Worm (Caenorhabditis elegans) whole organism, L3 larva: Measurements from ENCODE around the gene C30G7.5.

ENCODE experiments used
- elt-3 ChIP-seq, 3 experiments: fragments of 150-350 bp in 1 of 3; sonication (generic microtip) in 2 of 3; optimal IDR thresholded peaks; 2 replicates in 2 of 3; 4 replicates in 1 of 3; lab custom pipeline; 2014 to 2017; ENCODE audit warnings: missing biosample characterization in 3 of 3, missing genetic modification characterization in 3 of 3
- mdl-1 ChIP-seq: fragments of 150-350 bp; optimal IDR thresholded peaks from 2 replicates; lab custom pipeline; 2014; ENCODE audit warnings: missing biosample characterization, missing genetic modification characterization
- pha-4 ChIP-seq: fragments of 150-350 bp; optimal IDR thresholded peaks from 2 replicates; lab custom pipeline; 2014; ENCODE audit warnings: missing biosample characterization, missing genetic modification reagents, missing genetic modification characterization
- snpc-4 ChIP-seq: fragments of 150-350 bp; optimal IDR thresholded peaks from 2 replicates; lab custom pipeline; 2014; ENCODE audit warnings: missing biosample characterization, missing genetic modification characterization

ce11 chrV:14943774-14944173 is 10.8 kb downstream of the C30G7.5 start:
- TF ChIP-seq snpc-4 = no peak
- no peak for TF ChIP-seq mdl-1
- no peak for TF ChIP-seq pha-4 (tag; lab: Kevin White, UChicago)
- no peak for TF ChIP-seq elt-3 (tag; optimal IDR thresholded peaks at IDR 0.05; lab: Kevin White, UChicago)
